Fruit fly (Drosophila melanogaster) whole organism, embryonic: ENCODE data around the gene CG42393.

Experiments used
- Abd-B ChIP-seq: fragments of 200-800 bp; sonication (Bioruptor generic); optimal IDR thresholded peaks from 2 replicates; lab custom pipeline; 2018; ENCODE audit warnings: missing biosample characterization, mild to moderate bottlenecking, missing genetic modification characterization, moderate library complexity
- Bteb2 ChIP-seq: fragments of 200-800 bp; sonication (Bioruptor generic); optimal IDR thresholded peaks from 2 replicates; lab custom pipeline; 2016; ENCODE audit warnings: missing biosample characterization, missing genetic modification characterization
- CG1024 ChIP-seq: fragments of 200-800 bp; sonication (Bioruptor generic); IDR thresholded peaks from 2 replicates; pipeline ENCODE4 v1.3.6; 2022; ENCODE audit warnings: missing biosample characterization, missing genetic modification characterization
- CG10366 ChIP-seq: fragments of 200-800 bp; sonication (Bioruptor generic); IDR thresholded peaks from 2 replicates; pipeline ENCODE4 v1.3.6; 2022; ENCODE audit warnings: missing biosample characterization, missing genetic modification characterization
- CG10959 ChIP-seq: fragments of 200-800 bp; sonication (Bioruptor generic); IDR thresholded peaks from 2 replicates; pipeline ENCODE4 v1.3.6; 2022; ENCODE audit warnings: missing biosample characterization, missing genetic modification characterization
- CG10979 ChIP-seq: fragments of 200-800 bp; sonication (Bioruptor generic); optimal IDR thresholded peaks from 2 replicates; lab custom pipeline; 2018; ENCODE audit warnings: missing biosample characterization, mild to moderate bottlenecking, missing genetic modification characterization, moderate library complexity
- CG12219 ChIP-seq: fragments of 200-800 bp; sonication (Bioruptor generic); optimal IDR thresholded peaks from 3 replicates; lab custom pipeline; 2018; ENCODE audit warnings: missing biosample characterization, mild to moderate bottlenecking, missing genetic modification characterization
- CG17802 ChIP-seq: fragments of 200-800 bp; sonication (Bioruptor generic); optimal IDR thresholded peaks from 2 replicates; lab custom pipeline; 2018; ENCODE audit warnings: missing biosample characterization, mild to moderate bottlenecking, missing genetic modification characterization, moderate library complexity
- CG34376 ChIP-seq: fragments of 200-800 bp; sonication (Bioruptor generic); optimal IDR thresholded peaks from 2 replicates; lab custom pipeline; 2018; ENCODE audit warnings: missing biosample characterization, mild to moderate bottlenecking, missing genetic modification characterization
- CG4328 ChIP-seq: fragments of 200-800 bp; sonication (Bioruptor generic); optimal IDR thresholded peaks from 3 replicates; lab custom pipeline; 2017; ENCODE audit warnings: missing biosample characterization, missing genetic modification reagents, missing genetic modification characterization
- CG4820 ChIP-seq: fragments of 200-800 bp; sonication (Bioruptor generic); optimal IDR thresholded peaks from 3 replicates; lab custom pipeline; 2016; ENCODE audit warnings: missing biosample characterization, missing genetic modification characterization
- CG6175 ChIP-seq: fragments of 200-800 bp; sonication (Bioruptor generic); IDR thresholded peaks from 3 replicates; pipeline ENCODE4 v1.3.6; 2022; ENCODE audit warnings: missing biosample characterization, missing genetic modification characterization
- CG9609 ChIP-seq: fragments of 200-800 bp; sonication (Bioruptor generic); optimal IDR thresholded peaks from 3 replicates; lab custom pipeline; 2016; ENCODE audit warnings: missing biosample characterization, missing genetic modification characterization
- Deaf1 ChIP-seq: fragments of 200-800 bp; optimal IDR thresholded peaks from 3 replicates; lab custom pipeline; 2019; ENCODE audit warnings: missing biosample characterization, mild to moderate bottlenecking, missing genetic modification characterization, moderate library complexity
- Doc3 ChIP-seq: fragments of 200-800 bp; sonication (Bioruptor generic); IDR thresholded peaks from 3 replicates; pipeline ENCODE4 v1.3.6; 2022; ENCODE audit warnings: missing biosample characterization, missing genetic modification characterization; ENCODE audit not compliant: partially characterized antibody
- E2f1 ChIP-seq: fragments of 200-800 bp; sonication (Bioruptor generic); IDR thresholded peaks from 2 replicates; pipeline ENCODE4 v1.3.6; 2022; ENCODE audit warnings: missing biosample characterization, missing genetic modification characterization
- Ets65A ChIP-seq: fragments of 200-800 bp; sonication (Bioruptor generic); peaks from one replicate; lab custom pipeline; 2016; ENCODE audit warnings: missing biosample characterization, missing genetic modification characterization
- GATAe ChIP-seq: fragments of 200-800 bp; sonication (Bioruptor generic); conservative IDR thresholded peaks from 2 replicates; pipeline ENCODE4 v1.3.6; 2022; ENCODE audit warnings: missing biosample characterization, missing genetic modification characterization
- Hmr ChIP-seq: fragments of 200-800 bp; sonication (Bioruptor generic); optimal IDR thresholded peaks from 3 replicates; lab custom pipeline; 2017; ENCODE audit warnings: mild to moderate bottlenecking, missing biosample characterization, missing genetic modification reagents, missing genetic modification characterization
- Kr ChIP-seq: fragments of 200-800 bp; sonication (Bioruptor generic); optimal IDR thresholded peaks from 2 replicates; lab custom pipeline; 2017; ENCODE audit warnings: missing biosample characterization, mild to moderate bottlenecking, missing genetic modification characterization
- MESR4 ChIP-seq: fragments of 200-800 bp; sonication (Bioruptor generic); optimal IDR thresholded peaks from 2 replicates; lab custom pipeline; 2018; ENCODE audit warnings: missing biosample characterization, mild to moderate bottlenecking, missing genetic modification characterization, moderate library complexity
- Med ChIP-seq: fragments of 200-800 bp; sonication (Bioruptor generic); peaks from one replicate; lab custom pipeline; 2016; ENCODE audit warnings: missing biosample characterization, missing genetic modification characterization, mild to moderate bottlenecking, inconsistent platforms, moderate library complexity
- Nf-YC ChIP-seq: fragments of 200-800 bp; optimal IDR thresholded peaks from 3 replicates; lab custom pipeline; 2019; ENCODE audit warnings: missing biosample characterization, mild to moderate bottlenecking, missing genetic modification characterization, moderate library complexity
- Pdp1 ChIP-seq, 2 experiments: fragments of 200-800 bp; sonication (Bioruptor generic); optimal IDR thresholded peaks; 3 replicates each; lab custom pipeline; 2016; ENCODE audit warnings: missing biosample characterization in 2 of 2, missing genetic modification characterization in 2 of 2, mild to moderate bottlenecking in 1 of 2, moderate library complexity in 1 of 2
- YL-1 ChIP-seq: fragments of 200-800 bp; sonication (Bioruptor generic); optimal IDR thresholded peaks from 3 replicates; lab custom pipeline; 2017; ENCODE audit warnings: missing biosample characterization, mild to moderate bottlenecking, missing genetic modification characterization
- abd-A ChIP-seq: fragments of 200-800 bp; sonication (Bioruptor generic); optimal IDR thresholded peaks from 3 replicates; lab custom pipeline; 2019; ENCODE audit warnings: missing biosample characterization, mild to moderate bottlenecking, missing genetic modification characterization, moderate library complexity
- bbx ChIP-seq: fragments of 200-800 bp; sonication (Bioruptor generic); IDR thresholded peaks from 2 replicates; pipeline ENCODE4 v1.3.6; 2022; ENCODE audit warnings: missing biosample characterization, missing genetic modification characterization; ENCODE audit not compliant: partially characterized antibody
- bigmax ChIP-seq: fragments of 200-800 bp; sonication (Bioruptor generic); optimal IDR thresholded peaks from 2 replicates; lab custom pipeline; 2018; ENCODE audit warnings: missing biosample characterization, mild to moderate bottlenecking, missing genetic modification characterization
- caup ChIP-seq: fragments of 200-800 bp; sonication (Bioruptor generic); optimal IDR thresholded peaks from 3 replicates; lab custom pipeline; 2017; ENCODE audit warnings: missing biosample characterization, mild to moderate bottlenecking, missing genetic modification characterization, moderate library complexity; ENCODE audit not compliant: severe bottlenecking
- chif ChIP-seq, 2 experiments: fragments of 200-800 bp; sonication (Bioruptor generic); optimal IDR thresholded peaks; 3 replicates each; lab custom pipeline; 2016; ENCODE audit warnings: missing biosample characterization in 2 of 2, missing genetic modification characterization in 2 of 2
- ci ChIP-seq: fragments of 200-800 bp; sonication (Bioruptor generic); IDR thresholded peaks from 3 replicates; pipeline ENCODE4 v1.3.6; 2022; ENCODE audit warnings: missing biosample characterization, missing genetic modification characterization
- crol ChIP-seq: fragments of 200-800 bp; sonication (Bioruptor generic); IDR thresholded peaks from 2 replicates; pipeline ENCODE4 v1.3.6; 2022; ENCODE audit warnings: missing biosample characterization, missing genetic modification characterization
- dimm ChIP-seq: fragments of 200-800 bp; sonication (Bioruptor generic); IDR thresholded peaks from 2 replicates; pipeline ENCODE4 v1.3.6; 2022; ENCODE audit warnings: missing biosample characterization, missing genetic modification characterization
- exex ChIP-seq: fragments of 200-800 bp; sonication (Bioruptor generic); optimal IDR thresholded peaks from 4 replicates; lab custom pipeline; 2018; ENCODE audit warnings: missing biosample characterization, mild to moderate bottlenecking, missing genetic modification characterization, moderate library complexity
- ftz-f1 ChIP-seq: fragments of 200-800 bp; sonication (Bioruptor generic); optimal IDR thresholded peaks from 2 replicates; lab custom pipeline; 2016; ENCODE audit warnings: missing biosample characterization, missing genetic modification characterization
- gsb-n ChIP-seq: fragments of 200-800 bp; sonication (Bioruptor generic); optimal IDR thresholded peaks from 3 replicates; lab custom pipeline; 2018; ENCODE audit warnings: missing biosample characterization, mild to moderate bottlenecking, missing genetic modification characterization
- jing ChIP-seq: fragments of 200-800 bp; sonication (Bioruptor generic); optimal IDR thresholded peaks from 2 replicates; lab custom pipeline; 2018; ENCODE audit warnings: missing biosample characterization, mild to moderate bottlenecking, missing genetic modification characterization
- klu ChIP-seq: fragments of 200-800 bp; sonication (Bioruptor generic); IDR thresholded peaks from 2 replicates; pipeline ENCODE4 v1.3.6; 2022; ENCODE audit warnings: missing biosample characterization, missing genetic modification characterization
- knrl ChIP-seq: fragments of 200-800 bp; sonication (Bioruptor generic); IDR thresholded peaks from 3 replicates; pipeline ENCODE4 v1.3.6; 2022; ENCODE audit warnings: missing biosample characterization, missing genetic modification characterization; ENCODE audit not compliant: partially characterized antibody
- lmd ChIP-seq: fragments of 200-800 bp; sonication (Bioruptor generic); IDR thresholded peaks from 2 replicates; pipeline ENCODE4 v1.3.6; 2022; ENCODE audit warnings: missing biosample characterization, missing genetic modification characterization
- ro ChIP-seq: fragments of 200-800 bp; sonication (Bioruptor generic); IDR thresholded peaks from 2 replicates; pipeline ENCODE4 v1.3.6; 2022; ENCODE audit warnings: missing biosample characterization, missing genetic modification characterization
- run ChIP-seq: fragments of 200-800 bp; sonication (Bioruptor generic); optimal IDR thresholded peaks from 3 replicates; lab custom pipeline; 2018; ENCODE audit warnings: missing biosample characterization, mild to moderate bottlenecking, missing genetic modification characterization
- salm ChIP-seq: fragments of 200-800 bp; sonication (Bioruptor generic); optimal IDR thresholded peaks from 2 replicates; lab custom pipeline; 2018; ENCODE audit warnings: missing biosample characterization, mild to moderate bottlenecking, missing genetic modification characterization
- sim ChIP-seq: fragments of 200-800 bp; sonication (Bioruptor generic); IDR thresholded peaks from 2 replicates; pipeline ENCODE4 v1.3.6; 2022; ENCODE audit warnings: missing biosample characterization, missing genetic modification characterization
- tin ChIP-seq: fragments of 200-800 bp; sonication (Bioruptor generic); optimal IDR thresholded peaks from 3 replicates; lab custom pipeline; 2016; ENCODE audit warnings: missing biosample characterization, missing genetic modification characterization
- tio ChIP-seq: fragments of 200-800 bp; sonication (Bioruptor generic); optimal IDR thresholded peaks from 2 replicates; lab custom pipeline; 2017; ENCODE audit warnings: missing biosample characterization, missing genetic modification characterization, inconsistent platforms
- tna ChIP-seq: fragments of 200-800 bp; sonication (Bioruptor generic); IDR thresholded peaks from 2 replicates; pipeline ENCODE4 v1.3.6; 2022; ENCODE audit warnings: missing biosample characterization, missing genetic modification characterization; ENCODE audit not compliant: partially characterized antibody
- wor ChIP-seq: fragments of 200-800 bp; sonication (Bioruptor generic); IDR thresholded peaks from 2 replicates; pipeline ENCODE4 v1.3.6; 2022; ENCODE audit warnings: missing biosample characterization, missing genetic modification characterization
- yki ChIP-seq: fragments of >200 bp; optimal IDR thresholded peaks from 3 replicates; lab custom pipeline; 2018
- zf30C ChIP-seq: fragments of 200-800 bp; sonication (Bioruptor generic); optimal IDR thresholded peaks from 3 replicates; lab custom pipeline; 2018; ENCODE audit warnings: missing biosample characterization, mild to moderate bottlenecking, missing genetic modification characterization

Gene CG42393

dm6 chr3L:18022479-18022950, 20.0 kb upstream of the CG42393 start (continued):
- TF ChIP-seq GATAe (GFP tag; lab: Robert Waterston, UW), result peak; percentile 79
- 0 out of 3 replicates have a peak, but pooled peaks have one; percentile 16 for TF ChIP-seq ci (GFP tag; lab: Robert Waterston, UW)
- TF ChIP-seq knrl (GFP tag; lab: Robert Waterston, UW), result no peak
- TF ChIP-seq CG4328 (GFP tag; lab: Kevin White, UChicago), result peak; percentile 18
- TF ChIP-seq Deaf1 (tag; lab: Kevin White, UChicago), result peak; percentile 77
- TF ChIP-seq Ets65A, result no peak
- no peak for TF ChIP-seq MESR4 (GFP tag; lab: Kevin White, UChicago)

- TF ChIP-seq Abd-B (GFP tag; lab: Kevin White, UChicago), result no peak
- peak; percentile 51 for TF ChIP-seq CG34376 (GFP tag; lab: Kevin White, UChicago)
- no peak for TF ChIP-seq sim (GFP tag; lab: Robert Waterston, UW)
- no peak for TF ChIP-seq tna (GFP tag; lab: Robert Waterston, UW)
- no peak for TF ChIP-seq Bteb2 (GFP tag; lab: Kevin White, UChicago)
- TF ChIP-seq dimm (GFP tag; lab: Robert Waterston, UW), result no peak
- no peak for TF ChIP-seq Doc3 (GFP tag; lab: Robert Waterston, UW)
- peak; percentile 33 for TF ChIP-seq exex (tag; lab: Kevin White, UChicago)
- TF ChIP-seq Hmr, result no peak
- no peak for TF ChIP-seq zf30C
- TF ChIP-seq abd-A (tag; lab: Kevin White, UChicago), result peak; percentile 31
- TF ChIP-seq CG12219 (GFP tag; lab: Kevin White, UChicago), result no peak
- no peak for TF ChIP-seq gsb-n (tag; lab: Kevin White, UChicago)
- TF ChIP-seq CG10979 (tag; lab: Kevin White, UChicago), result no peak
- TF ChIP-seq bbx, result no peak
- TF ChIP-seq CG10366 (GFP tag; lab: Robert Waterston, UW), result no peak
- no peak for TF ChIP-seq klu
- TF ChIP-seq wor (GFP tag; lab: Robert Waterston, UW), result no peak
- no peak for TF ChIP-seq Pdp1 (GFP tag; optimal IDR thresholded peaks at IDR 0.05; lab: Kevin White, UChicago)
- no peak for TF ChIP-seq ro (GFP tag; lab: Robert Waterston, UW)
- TF ChIP-seq Kr (GFP tag; lab: Kevin White, UChicago), result no peak
- no peak for TF ChIP-seq CG1024 (GFP tag; lab: Robert Waterston, UW)
- peak; percentile 97 for TF ChIP-seq Deaf1 (tag; lab: Kevin White, UChicago)
- TF ChIP-seq run, result no peak
- TF ChIP-seq Nf-YC (tag; lab: Kevin White, UChicago), result peak; percentile 96
- TF ChIP-seq caup (GFP tag; lab: Kevin White, UChicago), result no peak
- TF ChIP-seq CG17802, result no peak
- TF ChIP-seq YL-1 (GFP tag; lab: Kevin White, UChicago), result no peak
- TF ChIP-seq CG6175 (GFP tag; lab: Robert Waterston, UW), result no peak
- no peak for TF ChIP-seq yki (lab: Kevin White, UChicago)
- TF ChIP-seq ftz-f1 (GFP tag; lab: Kevin White, UChicago), result peak; percentile 99
- no peak for TF ChIP-seq tin (GFP tag; lab: Kevin White, UChicago)
- no peak for TF ChIP-seq tio (GFP tag; lab: Kevin White, UChicago)
- no peak for TF ChIP-seq CG9609
- no peak for TF ChIP-seq CG4820 (GFP tag; lab: Kevin White, UChicago)
- TF ChIP-seq bigmax (GFP tag; lab: Kevin White, UChicago), result no peak
- no peak for TF ChIP-seq salm (tag; lab: Kevin White, UChicago)
- peak; percentile 64 for TF ChIP-seq Med
- no peak for TF ChIP-seq jing (GFP tag; lab: Kevin White, UChicago)
- no peak for TF ChIP-seq chif (GFP tag; optimal IDR thresholded peaks at IDR 0.05; lab: Kevin White, UChicago)
- TF ChIP-seq lmd (GFP tag; lab: Robert Waterston, UW), result no peak
- no peak for TF ChIP-seq E2f1 (GFP tag; lab: Robert Waterston, UW)
- no peak for TF ChIP-seq CG10959 (GFP tag; lab: Robert Waterston, UW)
- no peak for TF ChIP-seq CG4328 (GFP tag; lab: Kevin White, UChicago)
- peak; percentile 72 for TF ChIP-seq crol (GFP tag; lab: Robert Waterston, UW)
These were observed 18.9 kb upstream of the CG42393 start for dm6 chr3L:18023622-18024021.
